Fruit fly (Drosophila melanogaster) whole organism, embryonic: ENCODE data around the gene ind.
A peak's percentile ranks its signal among the peaks of the same experiment; 100 is the strongest.

ENCODE experiments used
- ATbp ChIP-seq: fragments of 200-800 bp; sonication (Bioruptor generic); optimal IDR thresholded peaks from 2 replicates; lab custom pipeline; 2017; ENCODE audit warnings: missing biosample characterization, mild to moderate bottlenecking, missing genetic modification characterization, missing genetic modification reagents
- Ada2b ChIP-seq: fragments of 200-800 bp; sonication (Bioruptor generic); IDR thresholded peaks from 2 replicates; pipeline ENCODE4 v1.3.6; 2022; ENCODE audit warnings: missing biosample characterization, missing genetic modification characterization
- Aef1 ChIP-seq: fragments of 200-800 bp; sonication (Bioruptor generic); IDR thresholded peaks from 3 replicates; pipeline ENCODE4 v1.3.6; 2022; ENCODE audit warnings: missing biosample characterization, missing genetic modification characterization
- Awh ChIP-seq: fragments of 200-800 bp; sonication (Bioruptor generic); IDR thresholded peaks from 2 replicates; pipeline ENCODE4, ENCODE4 v1.3.6; 2022; ENCODE audit warnings: missing biosample characterization, missing genetic modification characterization
- CG10147 ChIP-seq: fragments of 200-800 bp; sonication (Bioruptor generic); optimal IDR thresholded peaks from 2 replicates; lab custom pipeline; 2019; ENCODE audit warnings: missing biosample characterization, mild to moderate bottlenecking, missing genetic modification characterization, moderate library complexity
- CG1024 ChIP-seq: fragments of 200-800 bp; sonication (Bioruptor generic); IDR thresholded peaks from 2 replicates; pipeline ENCODE4 v1.3.6; 2022; ENCODE audit warnings: missing biosample characterization, missing genetic modification characterization
- CG10321 ChIP-seq: fragments of 200-800 bp; sonication (Bioruptor generic); IDR thresholded peaks from 2 replicates; pipeline ENCODE4 v1.3.6; 2022; ENCODE audit warnings: missing biosample characterization, missing genetic modification characterization
- CG10366 ChIP-seq: fragments of 200-800 bp; sonication (Bioruptor generic); IDR thresholded peaks from 2 replicates; pipeline ENCODE4 v1.3.6; 2022; ENCODE audit warnings: missing biosample characterization, missing genetic modification characterization
- CG10543 ChIP-seq: fragments of 200-800 bp; sonication (Bioruptor generic); optimal IDR thresholded peaks from 3 replicates; lab custom pipeline; 2017; ENCODE audit warnings: missing biosample characterization, mild to moderate bottlenecking, missing genetic modification characterization, moderate library complexity
- CG11456 ChIP-seq: fragments of 200-800 bp; sonication (Bioruptor generic); IDR thresholded peaks from 3 replicates; pipeline ENCODE4 v1.3.6; 2022; ENCODE audit warnings: missing biosample characterization, missing genetic modification characterization
- CG12155 ChIP-seq: fragments of 200-800 bp; sonication (Bioruptor generic); optimal IDR thresholded peaks from 3 replicates; lab custom pipeline; 2016; ENCODE audit warnings: missing biosample characterization, missing genetic modification characterization
- CG12769 ChIP-seq: fragments of 200-800 bp; sonication (Bioruptor generic); optimal IDR thresholded peaks from 2 replicates; lab custom pipeline; 2019; ENCODE audit warnings: missing biosample characterization, mild to moderate bottlenecking, missing genetic modification characterization, moderate library complexity
- CG13123 ChIP-seq: fragments of 200-800 bp; sonication (Bioruptor generic); optimal IDR thresholded peaks from 2 replicates; lab custom pipeline; 2016; ENCODE audit warnings: missing biosample characterization, missing genetic modification characterization
- CG13775 ChIP-seq: fragments of 200-800 bp; sonication (Bioruptor generic); optimal IDR thresholded peaks from 3 replicates; lab custom pipeline; 2017; ENCODE audit warnings: missing biosample characterization, mild to moderate bottlenecking, missing genetic modification characterization
- CG14441 ChIP-seq: fragments of 200-800 bp; sonication (Bioruptor generic); IDR thresholded peaks from 2 replicates; pipeline ENCODE4 v1.3.6; 2022; ENCODE audit warnings: missing biosample characterization, missing genetic modification characterization
- CG14710 ChIP-seq: fragments of 200-800 bp; sonication (Bioruptor generic); optimal IDR thresholded peaks from 3 replicates; lab custom pipeline; 2019; ENCODE audit warnings: missing biosample characterization, mild to moderate bottlenecking, missing genetic modification characterization, moderate library complexity
- CG15601 ChIP-seq: fragments of 200-800 bp; sonication (Bioruptor generic); optimal IDR thresholded peaks from 3 replicates; lab custom pipeline; 2019; ENCODE audit warnings: missing biosample characterization, mild to moderate bottlenecking, missing genetic modification characterization, moderate library complexity
- CG1603 ChIP-seq: fragments of 200-800 bp; sonication (Bioruptor generic); optimal IDR thresholded peaks from 2 replicates; lab custom pipeline; 2019; ENCODE audit warnings: missing biosample characterization, mild to moderate bottlenecking, missing genetic modification characterization, moderate library complexity
- CG16863 ChIP-seq: fragments of 200-800 bp; sonication (Bioruptor generic); optimal IDR thresholded peaks from 3 replicates; lab custom pipeline; 2016; ENCODE audit warnings: missing biosample characterization, missing genetic modification characterization
- CG17359 ChIP-seq: fragments of 200-800 bp; sonication (Bioruptor generic); optimal IDR thresholded peaks from 3 replicates; lab custom pipeline; 2018; ENCODE audit warnings: missing biosample characterization, mild to moderate bottlenecking, missing genetic modification characterization, moderate library complexity
- CG17361 ChIP-seq: fragments of 200-800 bp; sonication (Bioruptor generic); IDR thresholded peaks from 3 replicates; pipeline ENCODE4 v1.3.6; 2022; ENCODE audit warnings: missing biosample characterization, missing genetic modification characterization
- CG17802 ChIP-seq: fragments of 200-800 bp; sonication (Bioruptor generic); optimal IDR thresholded peaks from 2 replicates; lab custom pipeline; 2018; ENCODE audit warnings: missing biosample characterization, mild to moderate bottlenecking, missing genetic modification characterization, moderate library complexity
- CG3281 ChIP-seq: fragments of 200-800 bp; sonication (Bioruptor generic); optimal IDR thresholded peaks from 3 replicates; lab custom pipeline; 2017; ENCODE audit warnings: missing biosample characterization, mild to moderate bottlenecking, missing genetic modification characterization
- CG33213 ChIP-seq: fragments of 200-800 bp; sonication (Bioruptor generic); optimal IDR thresholded peaks from 3 replicates; lab custom pipeline; 2016; ENCODE audit warnings: missing biosample characterization, missing genetic modification characterization
- CG4360 ChIP-seq: fragments of 200-800 bp; sonication (Bioruptor generic); IDR thresholded peaks from 2 replicates; pipeline ENCODE4 v1.3.6; 2022; ENCODE audit warnings: missing biosample characterization, missing genetic modification characterization
- CG5245 ChIP-seq: fragments of 200-800 bp; sonication (Bioruptor generic); optimal IDR thresholded peaks from 3 replicates; lab custom pipeline; 2016; ENCODE audit warnings: missing biosample characterization, missing genetic modification characterization
- CG7839 ChIP-seq: fragments of 200-800 bp; sonication (Bioruptor generic); optimal IDR thresholded peaks from 3 replicates; lab custom pipeline; 2018; ENCODE audit warnings: missing biosample characterization, mild to moderate bottlenecking, missing genetic modification characterization, moderate library complexity
- CG8765 ChIP-seq: fragments of 200-800 bp; sonication (Bioruptor generic); IDR thresholded peaks from 2 replicates; pipeline ENCODE4 v1.3.6; 2022; ENCODE audit warnings: missing biosample characterization, missing genetic modification characterization
- CG9215 ChIP-seq: fragments of 200-800 bp; sonication (Bioruptor generic); IDR thresholded peaks from 2 replicates; pipeline ENCODE4 v1.3.6; 2022; ENCODE audit warnings: missing biosample characterization, missing genetic modification characterization
- CTCF ChIP-seq: fragments of 200-800 bp; sonication (Bioruptor generic); optimal IDR thresholded peaks from 2 replicates; lab custom pipeline; 2017; ENCODE audit warnings: missing biosample characterization, mild to moderate bottlenecking, missing genetic modification characterization, moderate library complexity
- Eip74EF ChIP-seq, 2 experiments: fragments of 200-800 bp in 1 of 2; fragments of >200 bp in 1 of 2; sonication (Bioruptor generic) in 1 of 2; optimal IDR thresholded peaks; 2 replicates each; lab custom pipeline; 2017 to 2019; ENCODE audit warnings: missing biosample characterization in 2 of 2, missing genetic modification characterization in 2 of 2, mild to moderate bottlenecking in 1 of 2, moderate library complexity in 1 of 2
- Lpt ChIP-seq: fragments of >200 bp; optimal IDR thresholded peaks from 2 replicates; lab custom pipeline; 2018; ENCODE audit warnings: missing biosample characterization, missing genetic modification characterization
- NC2α ChIP-seq: fragments of 200-800 bp; sonication (Bioruptor generic); optimal IDR thresholded peaks from 2 replicates; lab custom pipeline; 2016; ENCODE audit warnings: missing biosample characterization, missing genetic modification characterization
- Nf-YA ChIP-seq: fragments of 200-800 bp; sonication (Bioruptor generic); IDR thresholded peaks from 2 replicates; pipeline ENCODE4 v1.3.6; 2022; ENCODE audit warnings: missing biosample characterization, missing genetic modification characterization
- Oaz ChIP-seq: fragments of 200-800 bp; sonication (Bioruptor generic); IDR thresholded peaks from 2 replicates; pipeline ENCODE4 v1.3.6; 2022; ENCODE audit warnings: missing biosample characterization, missing genetic modification characterization
- Sin3A ChIP-seq: fragments of >200 bp; optimal IDR thresholded peaks from 2 replicates; lab custom pipeline; 2018
- Vsx1 ChIP-seq: fragments of 200-800 bp; sonication (Bioruptor generic); optimal IDR thresholded peaks from 2 replicates; lab custom pipeline; 2017; ENCODE audit warnings: missing biosample characterization, mild to moderate bottlenecking, missing genetic modification characterization, missing genetic modification reagents
- abd-A ChIP-seq: fragments of 200-800 bp; sonication (Bioruptor generic); optimal IDR thresholded peaks from 3 replicates; lab custom pipeline; 2019; ENCODE audit warnings: missing biosample characterization, mild to moderate bottlenecking, missing genetic modification characterization, moderate library complexity
- ac ChIP-seq: fragments of 200-800 bp; sonication (Bioruptor generic); optimal IDR thresholded peaks from 3 replicates; lab custom pipeline; 2017; ENCODE audit warnings: missing biosample characterization, mild to moderate bottlenecking, missing genetic modification characterization
- chif ChIP-seq, 2 experiments: fragments of 200-800 bp; sonication (Bioruptor generic); optimal IDR thresholded peaks; 3 replicates each; lab custom pipeline; 2016; ENCODE audit warnings: missing biosample characterization in 2 of 2, missing genetic modification characterization in 2 of 2
- chn ChIP-seq: fragments of 200-800 bp; sonication (Bioruptor generic); optimal IDR thresholded peaks from 2 replicates; lab custom pipeline; 2016; ENCODE audit warnings: missing biosample characterization, missing genetic modification characterization
- crp ChIP-seq, 2 experiments: fragments of 200-800 bp; sonication (Bioruptor generic); optimal IDR thresholded peaks; 2 replicates in 1 of 2; 3 replicates in 1 of 2; lab custom pipeline; 2017; ENCODE audit warnings: missing biosample characterization in 2 of 2, missing genetic modification characterization in 2 of 2, mild to moderate bottlenecking in 1 of 2, moderate library complexity in 1 of 2
- dmrt99B ChIP-seq: fragments of 200-800 bp; sonication (Bioruptor generic); optimal IDR thresholded peaks from 2 replicates; lab custom pipeline; 2018; ENCODE audit warnings: missing biosample characterization, mild to moderate bottlenecking, missing genetic modification characterization, moderate library complexity
- ems ChIP-seq: fragments of 200-800 bp; sonication (Bioruptor generic); optimal IDR thresholded peaks from 3 replicates; lab custom pipeline; 2016; ENCODE audit warnings: missing biosample characterization, missing genetic modification characterization
- gcm ChIP-seq: fragments of 200-800 bp; sonication (Bioruptor generic); optimal IDR thresholded peaks from 2 replicates; lab custom pipeline; 2019; ENCODE audit warnings: missing biosample characterization, mild to moderate bottlenecking, missing genetic modification characterization, moderate library complexity
- row ChIP-seq: fragments of 200-800 bp; sonication (Bioruptor generic); IDR thresholded peaks from 3 replicates; pipeline ENCODE4 v1.3.6; 2022; ENCODE audit warnings: missing biosample characterization, missing genetic modification characterization
- sd ChIP-seq: fragments of 200-800 bp; sonication (Bioruptor generic); optimal IDR thresholded peaks from 3 replicates; lab custom pipeline; 2018; ENCODE audit warnings: missing biosample characterization, mild to moderate bottlenecking, missing genetic modification characterization, moderate library complexity
- seq ChIP-seq: fragments of 200-800 bp; sonication (Bioruptor generic); IDR thresholded peaks from 2 replicates; pipeline ENCODE4 v1.3.6; 2022; ENCODE audit warnings: missing biosample characterization, missing genetic modification characterization
- shn ChIP-seq: fragments of 200-800 bp; sonication (Bioruptor generic); optimal IDR thresholded peaks from 3 replicates; lab custom pipeline; 2016; ENCODE audit warnings: missing biosample characterization, missing genetic modification characterization
- slou ChIP-seq: fragments of 200-800 bp; sonication (Bioruptor generic); optimal IDR thresholded peaks from 3 replicates; lab custom pipeline; 2016; ENCODE audit warnings: missing biosample characterization, missing genetic modification characterization
- wdn ChIP-seq: fragments of 200-800 bp; sonication (Bioruptor generic); IDR thresholded peaks from 2 replicates; pipeline ENCODE4 v1.3.6; 2022; ENCODE audit warnings: missing biosample characterization, missing genetic modification characterization
- z ChIP-seq: fragments of 200-800 bp; sonication (Bioruptor generic); IDR thresholded peaks from 3 replicates; pipeline ENCODE4 v1.3.6; 2022; ENCODE audit warnings: missing biosample characterization, missing genetic modification characterization

Gene ind

dm6 chr3L:15034061-15034713 lies 9.5 kb downstream of the ind start (continued):
- TF ChIP-seq CG17361 (GFP tag; lab: Robert Waterston, UW) (peak; percentile 65; the same call in 2 of the 3 replicates), dmrt99B (peak; percentile 63), sd (tag; lab: Kevin White, UChicago) (no peak), CTCF (no peak), CG3281 (GFP tag; lab: Kevin White, UChicago) (peak; percentile 63), slou (GFP tag; lab: Kevin White, UChicago) (no peak), z (GFP tag; lab: Robert Waterston, UW) (no peak), Lpt (GFP tag; lab: Kevin White, UChicago) (no peak), Nf-YA (no peak), CG4360 (GFP tag; lab: Robert Waterston, UW) (no peak), ATbp (no peak), CG15601 (tag; lab: Kevin White, UChicago) (no peak), CG7839 (tag; lab: Kevin White, UChicago) (peak; percentile 64), Oaz (GFP tag; lab: Robert Waterston, UW) (no peak), CG17802 (tag; lab: Kevin White, UChicago) (no peak), CG13123 (GFP tag; lab: Kevin White, UChicago) (no peak), CG33213 (no peak), Awh (GFP tag; lab: Robert Waterston, UW) (no peak), Eip74EF (GFP tag; optimal IDR thresholded peaks at IDR 0.05; lab: Kevin White, UChicago) (peak in 1 of 2 experiments; percentile 30), Vsx1 (GFP tag; lab: Kevin White, UChicago) (no peak), CG10147 (GFP tag; lab: Kevin White, UChicago) (peak; percentile 59), CG5245 (no peak), CG9215 (GFP tag; lab: Robert Waterston, UW) (no peak), seq (GFP tag; lab: Robert Waterston, UW) (no peak), gcm (GFP tag; lab: Kevin White, UChicago) (peak; percentile 3), NC2α (GFP tag; lab: Kevin White, UChicago) (no peak), CG1024 (GFP tag; lab: Robert Waterston, UW) (no peak), Aef1 (GFP tag; lab: Robert Waterston, UW) (no peak), crp (GFP tag; optimal IDR thresholded peaks at IDR 0.05; lab: Kevin White, UChicago) (no peak), Ada2b (GFP tag; lab: Robert Waterston, UW) (no peak), CG17359 (tag; lab: Kevin White, UChicago) (no peak), CG11456 (GFP tag; lab: Robert Waterston, UW) (peak; percentile 32; the same call in 1 of the 3 replicates), CG14710 (tag; lab: Kevin White, UChicago) (no peak), chn (GFP tag; lab: Kevin White, UChicago) (no peak), CG16863 (GFP tag; lab: Kevin White, UChicago) (no peak), shn (GFP tag; lab: Kevin White, UChicago) (no peak), row (GFP tag; lab: Robert Waterston, UW) (peak; percentile 53), CG10543 (GFP tag; lab: Kevin White, UChicago) (peak; percentile 58), Sin3A (lab: Kevin White, UChicago) (no peak), CG12155 (GFP tag; lab: Kevin White, UChicago) (no peak), CG8765 (GFP tag; lab: Robert Waterston, UW) (no peak), CG12769 (no peak), chif (GFP tag; optimal IDR thresholded peaks at IDR 0.05; lab: Kevin White, UChicago) (no peak), CG1603 (tag; lab: Kevin White, UChicago) (no peak), ems (no peak), wdn (0 out of 2 replicates have a peak, but pooled peaks have one; percentile 29), ac (GFP tag; lab: Kevin White, UChicago) (no peak), abd-A (peak; percentile 34), CG13775 (GFP tag; lab: Kevin White, UChicago) (peak; percentile 19), CG10321 (no peak), CG14441 (GFP tag; lab: Robert Waterston, UW) (no peak), CG10366 (GFP tag; lab: Robert Waterston, UW) (no peak)
